Worm (Caenorhabditis elegans) whole organism, L4/young adult: ENCODE results near the gene srx-65.

Experiments
- W03F9.2 ChIP-seq: fragments of 150-350 bp; optimal IDR thresholded peaks from 2 replicates; lab custom pipeline; 2014; ENCODE audit warnings: missing biosample characterization, missing genetic modification characterization
- dao-5 ChIP-seq: sonication (generic microtip); optimal IDR thresholded peaks from 2 replicates; lab custom pipeline; 2016; ENCODE audit warnings: missing genotype, missing genetic modification characterization, moderate library complexity, missing compliant biosample characterization
- him-1 ChIP-seq: sonication (generic microtip); optimal IDR thresholded peaks from 2 replicates; lab custom pipeline; 2016; ENCODE audit warnings: missing genotype, missing genetic modification reagents, missing genetic modification characterization, missing compliant biosample characterization

The srx-65 gene

ce11 chrV:3921635-3922034, at the start of gene srx-65:
Gene srx-65 (plus strand): TSS chrV:3921935.
- no peak for TF ChIP-seq him-1 (tag; lab: Kevin White, UChicago)
- no peak for TF ChIP-seq W03F9.2
- TF ChIP-seq dao-5 (tag; lab: Kevin White, UChicago) = no peak

ce11 chrV:3874102-3874744, 47.5 kb upstream of the srx-65 start, which contains the start of gene nhr-158:
Gene nhr-158 (minus strand): TSS chrV:3874152.
- no peak for TF ChIP-seq W03F9.2
- TF ChIP-seq dao-5 (tag; lab: Kevin White, UChicago) = no peak
- no peak for TF ChIP-seq him-1 (tag; lab: Kevin White, UChicago)

ce11 chrV:3877242-3877641, 44.5 kb upstream of the srx-65 start:
- no peak for TF ChIP-seq W03F9.2
- no peak for TF ChIP-seq dao-5 (tag; lab: Kevin White, UChicago)

- TF ChIP-seq W03F9.2 (no peak), him-1 (tag; lab: Kevin White, UChicago) (no peak), dao-5 (tag; lab: Kevin White, UChicago) (no peak)
Observed at ce11 chrV:3878223-3878622, 43.5 kb upstream of the srx-65 start, which contains the start of gene nhr-159. Gene nhr-159 (minus strand): TSS chrV:3878323.

ce11 chrV:3884550-3884949, 37.2 kb upstream of the srx-65 start:
- TF ChIP-seq dao-5 (tag; lab: Kevin White, UChicago) (no peak), W03F9.2 (no peak), him-1 (tag; lab: Kevin White, UChicago) (no peak)

- TF ChIP-seq him-1 (tag; lab: Kevin White, UChicago) (no peak), dao-5 (tag; lab: Kevin White, UChicago) (no peak), W03F9.2 (no peak)
Observed at ce11 chrV:3886104-3886503, 35.6 kb upstream of the srx-65 start, which contains the start of gene nhr-124. Gene nhr-124 (minus strand): TSS chrV:3886204.

ce11 chrV:3889113-3889512, 32.6 kb upstream of the srx-65 start, which contains the start of gene C17E7.13:
Gene C17E7.13 (minus strand): TSS chrV:3889288.
- TF ChIP-seq him-1 (tag; lab: Kevin White, UChicago) (no peak), dao-5 (tag; lab: Kevin White, UChicago) (no peak), W03F9.2 (no peak)

- TF ChIP-seq him-1 (tag; lab: Kevin White, UChicago) (no peak), dao-5 (tag; lab: Kevin White, UChicago) (no peak), W03F9.2 (no peak)
Observed at ce11 chrV:3890761-3891160, 31.0 kb upstream of the srx-65 start, which contains the start of gene C17E7.9. Gene C17E7.9 (minus strand): TSS chrV:3890861.

- no peak for TF ChIP-seq him-1 (tag; lab: Kevin White, UChicago)
- TF ChIP-seq dao-5 (tag; lab: Kevin White, UChicago) = no peak
- TF ChIP-seq W03F9.2 = no peak
Observed at ce11 chrV:3891919-3892318, 29.8 kb upstream of the srx-65 start, which contains the start of gene C17E7.12. Gene C17E7.12 (minus strand): TSS chrV:3892019.

ce11 chrV:3892361-3892904, 29.3 kb upstream of the srx-65 start, which contains the start of gene C17E7.4:
Gene C17E7.4 (plus strand): TSS chrV:3892854.
- TF ChIP-seq dao-5 (tag; lab: Kevin White, UChicago) = no peak
- TF ChIP-seq W03F9.2 = no peak
- TF ChIP-seq him-1 (tag; lab: Kevin White, UChicago) = no peak

ce11 chrV:3894661-3895060, 27.1 kb upstream of the srx-65 start, which contains the start of gene sre-9:
Gene sre-9 (plus strand): TSS chrV:3894961.
- no peak for TF ChIP-seq dao-5 (tag; lab: Kevin White, UChicago)
- TF ChIP-seq him-1 (tag; lab: Kevin White, UChicago) = no peak
- TF ChIP-seq W03F9.2 = no peak

- no peak for TF ChIP-seq him-1 (tag; lab: Kevin White, UChicago)
- TF ChIP-seq dao-5 (tag; lab: Kevin White, UChicago) = no peak
- no peak for TF ChIP-seq W03F9.2
Observed at ce11 chrV:3896018-3896417, 25.7 kb upstream of the srx-65 start.

ce11 chrV:3900102-3900501, 21.6 kb upstream of the srx-65 start, which contains the start of gene irld-22:
Gene irld-22 (minus strand): TSS chrV:3900202.
- TF ChIP-seq W03F9.2 (no peak), dao-5 (tag; lab: Kevin White, UChicago) (no peak), him-1 (tag; lab: Kevin White, UChicago) (no peak)

ce11 chrV:3902458-3903157, 19.1 kb upstream of the srx-65 start, which contains the start of the genes str-229 and srh-190:
Gene str-229 (minus strand): TSS chrV:3902558.
Gene srh-190 (plus strand): TSS chrV:3903107.
- TF ChIP-seq dao-5 (tag; lab: Kevin White, UChicago) (no peak), him-1 (tag; lab: Kevin White, UChicago) (no peak), W03F9.2 (no peak)
